Worm (Caenorhabditis elegans) whole organism, late embryonic: ENCODE measurements around the gene C34F6.5.

Source experiments
- C08G9.2 ChIP-seq: sonication (generic microtip); optimal IDR thresholded peaks from 2 replicates; lab custom pipeline; 2016; ENCODE audit warnings: mild to moderate bottlenecking, missing genetic modification characterization, moderate library complexity, missing compliant biosample characterization
- F13H6.1 ChIP-seq: sonication (generic microtip); optimal IDR thresholded peaks from 2 replicates; lab custom pipeline; 2016; ENCODE audit warnings: missing genetic modification characterization, missing compliant biosample characterization
- Y22D7AL.16 ChIP-seq: sonication (generic microtip); optimal IDR thresholded peaks from 2 replicates; lab custom pipeline; 2016; ENCODE audit warnings: missing genetic modification characterization, missing compliant biosample characterization
- ahr-1 ChIP-seq: sonication (generic microtip); optimal IDR thresholded peaks from 2 replicates; lab custom pipeline; 2016; ENCODE audit warnings: missing genetic modification characterization, missing compliant biosample characterization
- ceh-14 ChIP-seq: sonication (generic microtip); optimal IDR thresholded peaks from 2 replicates; lab custom pipeline; 2016; ENCODE audit warnings: missing genotype, missing genetic modification characterization, missing compliant biosample characterization
- ceh-18 ChIP-seq: sonication (generic microtip); optimal IDR thresholded peaks from 2 replicates; lab custom pipeline; 2016; ENCODE audit warnings: missing genetic modification characterization, missing compliant biosample characterization
- ceh-19 ChIP-seq: fragments of 200-800 bp; sonication (Bioruptor generic); optimal IDR thresholded peaks from 2 replicates; lab custom pipeline; 2018; ENCODE audit warnings: mild to moderate bottlenecking, missing genetic modification characterization, missing compliant biosample characterization
- ceh-2 ChIP-seq: sonication (generic microtip); optimal IDR thresholded peaks from 2 replicates; lab custom pipeline; 2016; ENCODE audit warnings: missing genotype, missing genetic modification characterization, missing compliant biosample characterization
- ceh-22 ChIP-seq: sonication (generic microtip); optimal IDR thresholded peaks from 2 replicates; lab custom pipeline; 2017; ENCODE audit warnings: missing biosample characterization, missing genetic modification characterization
- ceh-24 ChIP-seq: sonication (generic microtip); optimal IDR thresholded peaks from 2 replicates; lab custom pipeline; 2016; ENCODE audit warnings: mild to moderate bottlenecking, missing genetic modification characterization, missing compliant biosample characterization
- ceh-30 ChIP-seq: fragments of 150-350 bp; optimal IDR thresholded peaks from 2 replicates; lab custom pipeline; 2014; ENCODE audit warnings: missing biosample characterization, missing genetic modification characterization
- ceh-31 ChIP-seq: sonication (generic microtip); optimal IDR thresholded peaks from 2 replicates; lab custom pipeline; 2016; ENCODE audit warnings: missing genetic modification characterization, missing compliant biosample characterization
- ceh-34 ChIP-seq: sonication (generic microtip); optimal IDR thresholded peaks from 2 replicates; lab custom pipeline; 2016; ENCODE audit warnings: mild to moderate bottlenecking, missing genetic modification characterization, missing compliant biosample characterization
- ceh-45 ChIP-seq: fragments of 200-800 bp; sonication (Bioruptor generic); IDR thresholded peaks from 2 replicates; pipeline ENCODE4 v1.3.6; 2022; ENCODE audit warnings: missing genetic modification reagents, missing genetic modification characterization, missing compliant biosample characterization
- ceh-48 ChIP-seq: sonication (generic microtip); optimal IDR thresholded peaks from 2 replicates; lab custom pipeline; 2016; ENCODE audit warnings: missing genetic modification characterization, inconsistent platforms, missing compliant biosample characterization
- ceh-6 ChIP-seq: fragments of 200-800 bp; sonication (Bioruptor generic); optimal IDR thresholded peaks from 2 replicates; lab custom pipeline; 2018; ENCODE audit warnings: mild to moderate bottlenecking, missing genetic modification characterization, missing compliant biosample characterization
- che-1 ChIP-seq: sonication (generic microtip); optimal IDR thresholded peaks from 2 replicates; lab custom pipeline; 2016; ENCODE audit warnings: mild to moderate bottlenecking, missing genetic modification characterization, missing compliant biosample characterization
- dmd-4 ChIP-seq: sonication (generic microtip); optimal IDR thresholded peaks from 2 replicates; lab custom pipeline; 2016; ENCODE audit warnings: borderline replicate concordance, missing genetic modification characterization, missing compliant biosample characterization
- elt-2 ChIP-seq: sonication (generic microtip); optimal IDR thresholded peaks from 2 replicates; lab custom pipeline; 2016; ENCODE audit warnings: missing genetic modification reagents, missing genetic modification characterization, missing compliant biosample characterization
- ets-4 ChIP-seq: sonication (generic microtip); optimal IDR thresholded peaks from 2 replicates; lab custom pipeline; 2016; ENCODE audit warnings: missing genetic modification characterization, missing compliant biosample characterization
- eyg-1 ChIP-seq: sonication (generic microtip); optimal IDR thresholded peaks from 2 replicates; lab custom pipeline; 2016; ENCODE audit warnings: missing genotype, missing genetic modification characterization, missing compliant biosample characterization
- fax-1 ChIP-seq: sonication (generic microtip); optimal IDR thresholded peaks from 2 replicates; lab custom pipeline; 2016; ENCODE audit warnings: missing genotype, missing genetic modification characterization, missing compliant biosample characterization
- hlh-15 ChIP-seq: sonication (generic microtip); optimal IDR thresholded peaks from 2 replicates; lab custom pipeline; 2016; ENCODE audit warnings: missing genetic modification characterization, missing compliant biosample characterization
- hlh-30 ChIP-seq: sonication (generic microtip); optimal IDR thresholded peaks from 2 replicates; lab custom pipeline; 2017; ENCODE audit warnings: antibody characterized with exemption, missing genetic modification characterization, missing compliant biosample characterization; ENCODE audit not compliant: insufficient read depth
- hlh-6 ChIP-seq: sonication (generic microtip); optimal IDR thresholded peaks from 2 replicates; lab custom pipeline; 2016; ENCODE audit warnings: missing genotype, missing genetic modification characterization, missing compliant biosample characterization
- hlh-8 ChIP-seq: sonication (generic microtip); optimal IDR thresholded peaks from 2 replicates; lab custom pipeline; 2016; ENCODE audit warnings: missing genotype, missing genetic modification characterization, missing compliant biosample characterization
- lim-6 ChIP-seq: sonication (generic microtip); optimal IDR thresholded peaks from 2 replicates; lab custom pipeline; 2016; ENCODE audit warnings: missing genetic modification characterization, missing compliant biosample characterization
- lin-11 ChIP-seq: fragments of 200-800 bp; sonication (Bioruptor generic); optimal IDR thresholded peaks from 2 replicates; lab custom pipeline; 2018; ENCODE audit warnings: mild to moderate bottlenecking, missing genetic modification characterization, missing compliant biosample characterization
- nfya-1 ChIP-seq: sonication (generic microtip); optimal IDR thresholded peaks from 2 replicates; lab custom pipeline; 2017; ENCODE audit warnings: missing genetic modification characterization, mild to moderate bottlenecking, missing compliant biosample characterization, antibody characterized with exemption, moderate library complexity
- nhr-11 ChIP-seq: fragments of 150-350 bp; optimal IDR thresholded peaks from 2 replicates; lab custom pipeline; 2014; ENCODE audit warnings: missing biosample characterization, missing genetic modification characterization
- nhr-232 ChIP-seq: sonication (generic microtip); optimal IDR thresholded peaks from 2 replicates; lab custom pipeline; 2016; ENCODE audit warnings: missing genetic modification characterization, missing compliant biosample characterization
- npax-4 ChIP-seq: sonication (generic microtip); optimal IDR thresholded peaks from 2 replicates; lab custom pipeline; 2016; ENCODE audit warnings: missing genetic modification characterization, missing compliant biosample characterization
- pag-3 ChIP-seq: sonication (generic microtip); optimal IDR thresholded peaks from 2 replicates; lab custom pipeline; 2016; ENCODE audit warnings: missing compliant biosample characterization, missing genetic modification characterization, borderline replicate concordance
- pha-2 ChIP-seq: sonication (generic microtip); optimal IDR thresholded peaks from 2 replicates; lab custom pipeline; 2017; ENCODE audit warnings: mild to moderate bottlenecking, missing genetic modification characterization, missing compliant biosample characterization
- pqm-1 ChIP-seq: sonication (generic microtip); optimal IDR thresholded peaks from 2 replicates; lab custom pipeline; 2016; ENCODE audit warnings: missing genetic modification characterization, missing compliant biosample characterization
- pros-1 ChIP-seq: fragments of 150-350 bp; optimal IDR thresholded peaks from 2 replicates; lab custom pipeline; 2014; ENCODE audit warnings: missing biosample characterization, missing genetic modification reagents, missing genetic modification characterization
- ref-2 ChIP-seq: sonication (generic microtip); optimal IDR thresholded peaks from 2 replicates; lab custom pipeline; 2016; ENCODE audit warnings: missing genetic modification characterization, missing compliant biosample characterization
- rnt-1 ChIP-seq: sonication (generic microtip); optimal IDR thresholded peaks from 2 replicates; lab custom pipeline; 2016; ENCODE audit warnings: missing genetic modification characterization, missing compliant biosample characterization
- sdc-2 ChIP-seq: sonication (generic microtip); optimal IDR thresholded peaks from 2 replicates; lab custom pipeline; 2016; ENCODE audit warnings: missing genotype, missing genetic modification characterization, missing compliant biosample characterization
- sox-2 ChIP-seq: fragments of 200-800 bp; sonication (Bioruptor generic); IDR thresholded peaks from 2 replicates; pipeline ENCODE4 v1.3.6; 2022; ENCODE audit warnings: missing genetic modification reagents, missing genetic modification characterization, missing compliant biosample characterization
- syd-9 ChIP-seq: sonication (generic microtip); optimal IDR thresholded peaks from 2 replicates; lab custom pipeline; 2016; ENCODE audit warnings: mild to moderate bottlenecking, missing genetic modification characterization, moderate library complexity, missing compliant biosample characterization
- tbx-2 ChIP-seq: sonication (generic microtip); optimal IDR thresholded peaks from 2 replicates; lab custom pipeline; 2016; ENCODE audit warnings: missing genetic modification characterization, missing compliant biosample characterization
- tbx-7 ChIP-seq: sonication (generic microtip); optimal IDR thresholded peaks from 2 replicates; lab custom pipeline; 2016; ENCODE audit warnings: missing genotype, missing genetic modification characterization, missing compliant biosample characterization
- unc-3 ChIP-seq, 2 experiments: fragments of 200-800 bp in 1 of 2; sonication (Bioruptor generic) in 1 of 2; sonication (generic microtip) in 1 of 2; conservative IDR thresholded peaks in 1 of 2; optimal IDR thresholded peaks in 1 of 2; 2 replicates each; pipeline versions ENCODE4 v1.3.6 to Lab custom; 2016 to 2022; ENCODE audit warnings: missing compliant biosample characterization in 2 of 2, missing genetic modification characterization in 2 of 2, missing genetic modification reagents in 1 of 2
- unc-42 ChIP-seq: sonication (generic microtip); optimal IDR thresholded peaks from 2 replicates; lab custom pipeline; 2016; ENCODE audit warnings: missing genotype, missing genetic modification characterization, missing compliant biosample characterization
- unc-86 ChIP-seq: sonication (generic microtip); optimal IDR thresholded peaks from 2 replicates; lab custom pipeline; 2016; ENCODE audit warnings: missing genetic modification characterization, missing compliant biosample characterization
- zip-5 ChIP-seq: sonication (generic microtip); optimal IDR thresholded peaks from 2 replicates; lab custom pipeline; 2016; ENCODE audit warnings: missing genetic modification characterization, missing compliant biosample characterization
- ztf-16 ChIP-seq: sonication (generic microtip); optimal IDR thresholded peaks from 2 replicates; lab custom pipeline; 2017; ENCODE audit warnings: missing genetic modification characterization, missing compliant biosample characterization

The C34F6.5 gene

DNA sequence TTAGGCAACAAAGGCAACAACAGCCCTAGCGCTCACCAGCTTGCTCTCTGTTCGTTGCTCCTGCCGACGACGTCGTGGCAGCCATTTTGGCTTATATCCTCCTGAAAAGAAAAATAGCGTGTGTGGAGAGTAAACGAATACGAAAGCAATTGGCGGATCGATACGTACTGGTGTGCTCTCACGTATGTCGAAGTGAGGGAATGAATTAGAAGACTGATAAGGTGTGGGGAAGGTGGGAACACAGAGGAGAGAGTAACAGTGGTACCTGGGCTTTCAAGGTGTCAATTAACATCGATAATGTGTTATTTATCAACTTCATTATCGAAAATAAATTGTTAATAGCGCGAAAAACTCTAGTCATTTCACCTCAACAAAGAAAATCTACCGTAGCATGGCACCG is at the start of gene C34F6.5:
C34F6.5 (minus strand) TSS at position 101 of the 400 bp plus-strand sequence.
- TF ChIP-seq ceh-24 (tag; lab: Kevin White, UChicago): no peak
- TF ChIP-seq ceh-48 (tag; lab: Kevin White, UChicago): peak; percentile 26

- TF ChIP-seq elt-2 (tag; lab: Kevin White, UChicago) (no peak), unc-86 (tag; lab: Kevin White, UChicago) (no peak), ceh-30 (tag; lab: Kevin White, UChicago) (no peak), ahr-1 (tag; lab: Kevin White, UChicago) (no peak), npax-4 (tag; lab: Kevin White, UChicago) (no peak), nfya-1 (tag; lab: Kevin White, UChicago) (no peak), ets-4 (tag; lab: Kevin White, UChicago) (no peak), nhr-232 (tag; lab: Kevin White, UChicago) (peak; percentile 3), zip-5 (no peak), pha-2 (no peak), rnt-1 (tag; lab: Kevin White, UChicago) (peak; percentile 49), nhr-11 (tag; lab: Kevin White, UChicago) (no peak), tbx-7 (no peak), hlh-15 (no peak), hlh-30 (tag; lab: Kevin White, UChicago) (no peak), sdc-2 (tag; lab: Kevin White, UChicago) (peak; percentile 69), ceh-31 (tag; lab: Kevin White, UChicago) (peak; percentile 75), dmd-4 (no peak), F13H6.1 (tag; lab: Kevin White, UChicago) (peak; percentile 12), che-1 (tag; lab: Kevin White, UChicago) (no peak), unc-3 (GFP tag; conservative IDR thresholded peaks at IDR 0.05; lab: Robert Waterston, UW) (no peak), unc-3 (tag; optimal IDR thresholded peaks at IDR 0.05; lab: Kevin White, UChicago) (no peak), hlh-6 (tag; lab: Kevin White, UChicago) (peak; percentile 58), ceh-18 (tag; lab: Kevin White, UChicago) (peak; percentile 1), ceh-34 (tag; lab: Kevin White, UChicago) (peak; percentile 77), ref-2 (tag; lab: Kevin White, UChicago) (peak; percentile 16), syd-9 (tag; lab: Kevin White, UChicago) (peak; percentile 65), ceh-48 (tag; lab: Kevin White, UChicago) (no peak), unc-42 (tag; lab: Kevin White, UChicago) (peak; percentile 51), fax-1 (peak; percentile 11), ceh-19 (GFP tag; lab: Kevin White, UChicago) (peak; percentile 39), C08G9.2 (tag; lab: Kevin White, UChicago) (peak; percentile 52), lim-6 (tag; lab: Kevin White, UChicago) (no peak), hlh-8 (tag; lab: Kevin White, UChicago) (peak; percentile 33), ceh-6 (GFP tag; lab: Kevin White, UChicago) (no peak), ceh-14 (tag; lab: Kevin White, UChicago) (peak; percentile 38), sox-2 (GFP tag; lab: Robert Waterston, UW) (no peak), ztf-16 (tag; lab: Kevin White, UChicago) (no peak), tbx-2 (tag; lab: Kevin White, UChicago) (peak; percentile 49), ceh-2 (tag; lab: Kevin White, UChicago) (peak; percentile 12)
Measured at ce11 chrX:11257071-11257470, 48.4 kb upstream of the C34F6.5 start, which contains the start of gene C03A3.1. TSS of gene C03A3.1 (plus strand) at chrX:11257361.

DNA sequence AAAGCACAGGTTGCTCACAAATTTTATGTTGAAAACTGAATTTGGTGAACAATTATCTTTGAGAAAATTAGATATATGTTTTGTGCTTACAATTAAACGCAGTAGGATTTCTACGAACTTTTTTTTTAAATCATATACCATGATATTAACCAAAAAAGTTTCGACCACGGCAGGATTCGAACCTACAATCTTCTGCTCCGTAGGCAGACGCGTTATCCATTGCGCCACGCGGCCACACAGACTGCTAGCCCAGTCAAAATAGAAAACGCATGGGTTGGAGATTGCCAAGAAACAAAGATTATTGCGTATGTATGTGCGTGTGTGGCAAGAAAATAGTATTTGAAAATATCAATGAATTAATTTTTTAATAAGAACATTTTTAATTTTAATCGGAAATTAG is 43.7 kb upstream of the C34F6.5 start:
- TF ChIP-seq nhr-11 (tag; lab: Kevin White, UChicago) (no peak), unc-3 (GFP tag; conservative IDR thresholded peaks at IDR 0.05; lab: Robert Waterston, UW) (peak; percentile 70; the same call in 1 of the 2 replicates), unc-3 (tag; optimal IDR thresholded peaks at IDR 0.05; lab: Kevin White, UChicago) (peak; percentile 24), pros-1 (tag; lab: Kevin White, UChicago) (no peak), tbx-2 (tag; lab: Kevin White, UChicago) (peak; percentile 34), sdc-2 (tag; lab: Kevin White, UChicago) (peak; percentile 61), lin-11 (peak; percentile 48), pag-3 (tag; lab: Kevin White, UChicago) (no peak), hlh-8 (tag; lab: Kevin White, UChicago) (no peak), syd-9 (tag; lab: Kevin White, UChicago) (peak; percentile 31), Y22D7AL.16 (tag; lab: Kevin White, UChicago) (no peak), ceh-22 (tag; lab: Kevin White, UChicago) (no peak), ceh-19 (GFP tag; lab: Kevin White, UChicago) (peak; percentile 76), dmd-4 (no peak), ceh-45 (GFP tag; lab: Robert Waterston, UW) (no peak), pha-2 (no peak), C08G9.2 (tag; lab: Kevin White, UChicago) (peak; percentile 56), eyg-1 (tag; lab: Kevin White, UChicago) (no peak), sox-2 (GFP tag; lab: Robert Waterston, UW) (no peak; the same call in 1 of the 2 replicates), pqm-1 (tag; lab: Kevin White, UChicago) (no peak), hlh-6 (tag; lab: Kevin White, UChicago) (peak; percentile 31)
